Fruit fly (Drosophila melanogaster): Measurements from ENCODE around the gene Mt2.

DNA sequence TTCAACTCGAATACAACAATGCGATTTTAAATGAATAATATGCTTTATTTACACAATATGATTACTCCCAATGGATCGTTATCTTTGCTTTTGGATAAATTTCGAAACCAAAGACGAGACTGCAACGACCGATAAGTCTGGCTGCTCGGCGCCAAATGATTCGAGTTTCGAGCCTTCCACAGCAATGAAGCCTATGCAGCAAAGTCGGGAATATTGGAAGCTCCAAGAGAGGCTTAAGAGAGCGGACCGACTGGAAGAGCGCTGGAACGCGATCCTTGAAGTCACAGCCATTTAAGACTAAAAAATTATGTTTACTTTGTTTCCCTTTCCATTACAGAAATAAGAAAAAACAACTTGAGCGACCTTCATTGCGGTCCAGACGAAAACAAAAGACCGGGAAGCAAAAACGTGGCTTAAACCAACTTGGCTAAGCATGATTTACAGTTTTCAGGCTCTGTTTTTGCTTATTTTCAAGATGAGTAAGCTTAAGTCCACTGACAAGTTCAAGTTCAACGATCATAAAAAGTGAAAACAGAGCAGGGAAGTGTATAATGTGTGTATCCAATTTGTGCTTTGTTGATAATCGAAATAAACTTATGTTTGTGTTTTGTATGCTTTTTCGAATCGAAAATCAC, 29.6 kb upstream of the Mt2 start, which contains the start of gene firl:
- TF ChIP-seq fd64A (GFP tag; optimal IDR thresholded peaks at IDR 0.05) (no peak), zfh1 (GFP tag; IDR thresholded peaks at IDR 0.05) (no peak), CG14441 (GFP tag; IDR thresholded peaks at IDR 0.05) (no peak), mam (GFP tag; optimal IDR thresholded peaks at IDR 0.05) (no peak), ATbp (GFP tag; optimal IDR thresholded peaks at IDR 0.05) (no peak), CG3726 (GFP tag; IDR thresholded peaks at IDR 0.05) (no peak), CG2129 (GFP tag; IDR thresholded peaks at IDR 0.05; ENCODE audit: partially characterized antibody) (no peak), CG6654 (GFP tag; optimal IDR thresholded peaks at IDR 0.05) (no peak)
